Fruit fly (Drosophila melanogaster): ENCODE results near the gene tzn.

The tzn gene

DNA sequence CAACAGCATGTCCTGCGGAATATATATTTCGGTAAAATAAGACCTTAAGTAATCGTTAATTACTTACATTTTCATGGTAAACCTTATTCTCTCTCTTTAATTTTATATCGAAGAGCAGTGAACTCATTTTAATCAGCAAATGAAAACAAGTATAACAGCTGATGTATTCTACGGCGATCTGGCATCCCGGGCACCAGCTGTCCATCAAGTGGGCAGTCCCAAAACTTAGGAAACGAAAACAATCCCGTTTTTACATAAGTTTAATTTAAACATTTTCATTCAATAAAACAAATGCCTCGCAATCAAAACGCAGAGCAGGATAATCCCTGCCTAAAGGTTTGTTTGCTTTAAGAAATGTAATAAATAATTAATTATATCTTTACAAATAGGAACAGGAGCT lies 29.1 kb upstream of the tzn start, which contains the start of the genes CG4074 and CG4186 (continued):
- TF ChIP-seq CG33557 (GFP tag; optimal IDR thresholded peaks at IDR 0.05) (no peak), CG3726 (GFP tag; IDR thresholded peaks at IDR 0.05) (no peak), CG5953 (GFP tag; IDR thresholded peaks at IDR 0.05) (no peak), zfh1 (GFP tag; IDR thresholded peaks at IDR 0.05) (0 out of 3 replicates have a peak, but pooled peaks have one; percentile 4), CG18764 (GFP tag; optimal IDR thresholded peaks at IDR 0.05) (no peak), Fer1 (GFP tag; optimal IDR thresholded peaks at IDR 0.05) (no peak), GATAe (GFP tag; conservative IDR thresholded peaks at IDR 0.05) (no peak), HLH4C (GFP tag; IDR thresholded peaks at IDR 0.05; ENCODE audit: partially characterized antibody) (no peak), Hand (GFP tag; optimal IDR thresholded peaks at IDR 0.05) (no peak), CG3407 (GFP tag; optimal IDR thresholded peaks at IDR 0.05) (no peak), CG31365 (tag; optimal IDR thresholded peaks at IDR 0.05) (no peak), CG7271 (tag; optimal IDR thresholded peaks at IDR 0.05) (no peak), schlank (tag; optimal IDR thresholded peaks at IDR 0.05) (no peak), HLHmδ (GFP tag; optimal IDR thresholded peaks at IDR 0.05) (no peak), bbx (GFP tag; IDR thresholded peaks at IDR 0.05; ENCODE audit: partially characterized antibody) (no peak), CG6272 (GFP tag; IDR thresholded peaks at IDR 0.05) (no peak), CG8388 (GFP tag; optimal IDR thresholded peaks at IDR 0.05) (no peak), her (GFP tag; optimal IDR thresholded peaks at IDR 0.05) (no peak), Doc3 (GFP tag; IDR thresholded peaks at IDR 0.05; ENCODE audit: partially characterized antibody) (peak; percentile 17; the same call in 1 of the 3 replicates), Dref (GFP tag; IDR thresholded peaks at IDR 0.05) (no peak; the same call in 1 of the 2 replicates), slp2 (GFP tag; optimal IDR thresholded peaks at IDR 0.05) (no peak), Stat92E (GFP tag; optimal IDR thresholded peaks at IDR 0.05) (no peak), pzg (GFP tag; optimal IDR thresholded peaks at IDR 0.05) (peak; percentile 65), pfk (GFP tag; optimal IDR thresholded peaks at IDR 0.05) (no peak), CG34376 (GFP tag; optimal IDR thresholded peaks at IDR 0.05) (peak; percentile 9), hb (GFP tag; IDR thresholded peaks at IDR 0.05; ENCODE audit: partially characterized antibody) (no peak), CG32772 (GFP tag; IDR thresholded peaks at IDR 0.05) (no peak), CG13624 (GFP tag; optimal IDR thresholded peaks at IDR 0.05) (no peak), CG34224 (GFP tag; IDR thresholded peaks at IDR 0.05; ENCODE audit: partially characterized antibody) (peak; percentile 53; the same call in 1 of the 3 replicates), Mrtf (GFP tag; IDR thresholded peaks at IDR 0.05) (no peak), croc (GFP tag; conservative IDR thresholded peaks at IDR 0.05) (no peak), CG30020 (tag; optimal IDR thresholded peaks at IDR 0.05) (peak; percentile 17), cad (GFP tag; optimal IDR thresholded peaks at IDR 0.05) (no peak), wdn (GFP tag; IDR thresholded peaks at IDR 0.05) (no peak), crol (GFP tag; IDR thresholded peaks at IDR 0.05) (no peak), Eip74EF (GFP tag; optimal IDR thresholded peaks at IDR 0.05) (no peak), fd102C (GFP tag; optimal IDR thresholded peaks at IDR 0.05) (no peak), toy (GFP tag; IDR thresholded peaks at IDR 0.05) (no peak), MESR4 (GFP tag; optimal IDR thresholded peaks at IDR 0.05) (peak; percentile 59), CG1024 (GFP tag; IDR thresholded peaks at IDR 0.05) (no peak), CG15011 (GFP tag; optimal IDR thresholded peaks at IDR 0.05) (no peak), sna (GFP tag; IDR thresholded peaks at IDR 0.05; ENCODE audit: partially characterized antibody) (peak; percentile 52), D19B (GFP tag; optimal IDR thresholded peaks at IDR 0.05) (no peak), CG7987 (GFP tag; optimal IDR thresholded peaks at IDR 0.05) (peak; percentile 18), CG11696 (GFP tag; IDR thresholded peaks at IDR 0.05) (no peak), CrebB (tag; optimal IDR thresholded peaks at IDR 0.05) (no peak), CG6813 (GFP tag; optimal IDR thresholded peaks at IDR 0.05) (no peak), CG1529 (GFP tag; optimal IDR thresholded peaks at IDR 0.05) (no peak), CG17385 (GFP tag; optimal IDR thresholded peaks at IDR 0.05) (no peak), sob (GFP tag; IDR thresholded peaks at IDR 0.05) (no peak)
